Worm (Caenorhabditis elegans) whole organism, L1 larva: ENCODE measurements around the gene R02F2.10.

Experiments used
- aly-2 ChIP-seq: fragments of 150-350 bp; optimal IDR thresholded peaks from 2 replicates; lab custom pipeline; 2014; ENCODE audit warnings: missing biosample characterization, missing genetic modification characterization
- dpl-1 ChIP-seq, 3 experiments: fragments of 150-350 bp in 2 of 3; sonication (generic microtip) in 1 of 3; optimal IDR thresholded peaks; 2 replicates each; lab custom pipeline; 2014 to 2017; ENCODE audit warnings: missing biosample characterization in 3 of 3, missing genetic modification characterization in 3 of 3, missing genetic modification reagents in 3 of 3
- ets-5 ChIP-seq: fragments of 200-800 bp; sonication (Bioruptor generic); IDR thresholded peaks from 2 replicates; pipeline ENCODE4 v1.3.6; 2022; ENCODE audit warnings: missing genetic modification characterization, missing compliant biosample characterization
- hlh-4 ChIP-seq: sonication (generic microtip); optimal IDR thresholded peaks from 2 replicates; lab custom pipeline; 2016; ENCODE audit warnings: mild to moderate bottlenecking, missing genetic modification characterization, missing compliant biosample characterization
- lsy-2 ChIP-seq, 2 experiments: fragments of 150-350 bp; optimal IDR thresholded peaks; 2 replicates each; lab custom pipeline; 2014; ENCODE audit warnings: missing biosample characterization in 2 of 2, missing genetic modification characterization in 2 of 2
- nhr-12 ChIP-seq: sonication (generic microtip); optimal IDR thresholded peaks from 2 replicates; lab custom pipeline; 2017; ENCODE audit warnings: missing biosample characterization, missing genetic modification characterization
- nhr-19 ChIP-seq: fragments of 200-800 bp; sonication (Bioruptor generic); conservative IDR thresholded peaks from 2 replicates; pipeline ENCODE4 v1.3.6; 2022; ENCODE audit warnings: missing genetic modification characterization, missing compliant biosample characterization
- nhr-237 ChIP-seq: fragments of 150-350 bp; optimal IDR thresholded peaks from 2 replicates; lab custom pipeline; 2014; ENCODE audit warnings: missing biosample characterization, missing genetic modification characterization
- snpc-4 ChIP-seq: fragments of 150-350 bp; optimal IDR thresholded peaks from 2 replicates; lab custom pipeline; 2014; ENCODE audit warnings: missing biosample characterization, missing genetic modification characterization
- snu-23 ChIP-seq: sonication (generic microtip); optimal IDR thresholded peaks from 2 replicates; lab custom pipeline; 2016; ENCODE audit warnings: missing genetic modification characterization, missing compliant biosample characterization
- ztf-11 ChIP-seq, 2 experiments: sonication (generic microtip); optimal IDR thresholded peaks; 2 replicates each; lab custom pipeline; 2016 to 2017; ENCODE audit warnings: missing genetic modification characterization in 2 of 2, missing biosample characterization in 1 of 2, missing compliant biosample characterization in 1 of 2
- ztf-4 ChIP-seq: fragments of 150-350 bp; optimal IDR thresholded peaks from 2 replicates; lab custom pipeline; 2014; ENCODE audit warnings: missing biosample characterization, missing genetic modification characterization

DNA sequence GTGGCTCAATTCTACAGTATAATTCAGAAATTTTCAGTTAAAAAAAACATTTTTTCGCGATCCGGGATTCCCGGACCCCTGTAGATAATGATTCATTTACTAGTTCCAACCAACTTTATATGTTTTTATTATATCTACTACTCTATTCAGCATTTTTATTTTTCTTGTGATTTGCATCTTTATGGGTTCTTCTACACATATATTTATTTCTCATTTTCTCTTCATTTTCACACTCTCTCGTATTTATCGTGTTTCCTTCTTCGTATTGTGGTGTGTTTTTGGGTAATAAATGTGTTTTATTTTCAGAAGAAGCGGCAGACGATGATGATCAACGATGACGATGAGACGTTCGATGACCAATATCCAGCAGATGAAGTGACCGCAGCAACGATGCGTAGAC, 14.0 kb upstream of the R02F2.10 start, which contains the start of gene F48E8.2:
- no peak for TF ChIP-seq nhr-237 (tag; lab: Kevin White, UChicago)
- TF ChIP-seq ztf-11 (tag; optimal IDR thresholded peaks at IDR 0.05; lab: Kevin White, UChicago): no peak
- TF ChIP-seq nhr-19 (GFP tag; lab: Robert Waterston, UW): no peak
- no peak for TF ChIP-seq lsy-2 (tag; optimal IDR thresholded peaks at IDR 0.05; lab: Kevin White, UChicago)
- no peak for TF ChIP-seq dpl-1 (GFP tag; optimal IDR thresholded peaks at IDR 0.05; lab: Kevin White, UChicago)
- TF ChIP-seq aly-2: no peak
- TF ChIP-seq hlh-4: no peak
- no peak for TF ChIP-seq snpc-4 (tag; lab: Kevin White, UChicago)
- no peak for TF ChIP-seq ets-5 (GFP tag; lab: Robert Waterston, UW)
- no peak for TF ChIP-seq snu-23 (GFP tag; lab: Kevin White, UChicago)
- no peak for TF ChIP-seq ztf-4 (tag; lab: Kevin White, UChicago)
- TF ChIP-seq nhr-12: no peak
